Worm (Caenorhabditis elegans) whole organism, L2 larva: ENCODE data around the gene F33G12.6.

Experiments
- C34F6.9 ChIP-seq: fragments of 150-350 bp; optimal IDR thresholded peaks from 2 replicates; lab custom pipeline; 2014; ENCODE audit warnings: missing biosample characterization, missing genetic modification characterization
- Y55F3AM.14 ChIP-seq: fragments of 200-800 bp; sonication (Bioruptor generic); optimal IDR thresholded peaks from 2 replicates; lab custom pipeline; 2018; ENCODE audit warnings: mild to moderate bottlenecking, missing genetic modification characterization, missing compliant biosample characterization
- alr-1 ChIP-seq: fragments of 150-350 bp; optimal IDR thresholded peaks from 2 replicates; lab custom pipeline; 2014; ENCODE audit warnings: missing biosample characterization, missing genetic modification characterization
- aly-2 ChIP-seq: fragments of 150-350 bp; optimal IDR thresholded peaks from 2 replicates; lab custom pipeline; 2014; ENCODE audit warnings: missing biosample characterization, missing genetic modification characterization
- blmp-1 ChIP-seq: sonication (generic microtip); optimal IDR thresholded peaks from 2 replicates; lab custom pipeline; 2017; ENCODE audit warnings: missing genetic modification characterization, mild to moderate bottlenecking, missing compliant biosample characterization, antibody characterized with exemption, moderate library complexity; ENCODE audit not compliant: insufficient read depth
- ceh-16 ChIP-seq: fragments of 150-350 bp; optimal IDR thresholded peaks from 2 replicates; lab custom pipeline; 2014; ENCODE audit warnings: missing biosample characterization, missing genetic modification characterization
- ceh-82 ChIP-seq: fragments of 150-350 bp; optimal IDR thresholded peaks from 2 replicates; lab custom pipeline; 2014; ENCODE audit warnings: missing biosample characterization, missing genetic modification characterization
- elt-1 ChIP-seq: fragments of 150-350 bp; optimal IDR thresholded peaks from 2 replicates; lab custom pipeline; 2014; ENCODE audit warnings: missing biosample characterization, missing genetic modification characterization
- fos-1 ChIP-seq: fragments of 150-350 bp; optimal IDR thresholded peaks from 2 replicates; lab custom pipeline; 2014; ENCODE audit warnings: missing biosample characterization, missing genetic modification characterization
- gmeb-1 ChIP-seq: fragments of 150-350 bp; optimal IDR thresholded peaks from 2 replicates; lab custom pipeline; 2014; ENCODE audit warnings: missing biosample characterization, missing genetic modification characterization
- lin-39 ChIP-seq: fragments of 150-350 bp; optimal IDR thresholded peaks from 2 replicates; lab custom pipeline; 2014; ENCODE audit warnings: missing biosample characterization, missing genetic modification reagents, missing genetic modification characterization
- mab-5 ChIP-seq: fragments of 150-350 bp; optimal IDR thresholded peaks from 2 replicates; lab custom pipeline; 2014; ENCODE audit warnings: missing biosample characterization, missing genetic modification characterization
- nhr-10 ChIP-seq: sonication (generic microtip); optimal IDR thresholded peaks from 2 replicates; lab custom pipeline; 2017; ENCODE audit warnings: missing biosample characterization, missing genetic modification characterization
- nhr-12 ChIP-seq: fragments of 150-350 bp; optimal IDR thresholded peaks from 2 replicates; lab custom pipeline; 2014; ENCODE audit warnings: missing biosample characterization, missing genetic modification characterization
- nhr-129 ChIP-seq: fragments of 150-350 bp; optimal IDR thresholded peaks from 2 replicates; lab custom pipeline; 2014; ENCODE audit warnings: missing biosample characterization, missing genetic modification characterization
- nhr-21 ChIP-seq: fragments of 150-350 bp; optimal IDR thresholded peaks from 2 replicates; lab custom pipeline; 2014; ENCODE audit warnings: missing biosample characterization, missing genetic modification characterization
- nhr-23 ChIP-seq: fragments of 150-350 bp; optimal IDR thresholded peaks from 2 replicates; lab custom pipeline; 2014; ENCODE audit warnings: missing biosample characterization, missing genetic modification reagents, missing genetic modification characterization
- nhr-25 ChIP-seq: fragments of 150-350 bp; sonication (generic microtip); optimal IDR thresholded peaks from 3 replicates; lab custom pipeline; 2014; ENCODE audit warnings: missing biosample characterization, missing genetic modification characterization
- peb-1 ChIP-seq: fragments of 150-350 bp; optimal IDR thresholded peaks from 2 replicates; lab custom pipeline; 2014; ENCODE audit warnings: missing biosample characterization, missing genetic modification characterization
- skn-1 ChIP-seq: sonication (generic microtip); optimal IDR thresholded peaks from 2 replicates; lab custom pipeline; 2017; ENCODE audit warnings: missing biosample characterization, missing genetic modification characterization
- sma-3 ChIP-seq: sonication (generic microtip); optimal IDR thresholded peaks from 2 replicates; lab custom pipeline; 2016; ENCODE audit warnings: missing genetic modification reagents, missing genetic modification characterization, missing compliant biosample characterization
- sma-9 ChIP-seq, 2 experiments: fragments of 150-350 bp in 1 of 2; sonication (generic microtip) in 1 of 2; optimal IDR thresholded peaks; 2 replicates each; lab custom pipeline; 2014 to 2016; ENCODE audit warnings: missing genetic modification characterization in 2 of 2, mild to moderate bottlenecking in 1 of 2, missing biosample characterization in 1 of 2, missing compliant biosample characterization in 1 of 2, missing genetic modification reagents in 1 of 2, moderate library complexity in 1 of 2
- unc-55 ChIP-seq: fragments of 150-350 bp; sonication (generic microtip); optimal IDR thresholded peaks from 3 replicates; lab custom pipeline; 2014; ENCODE audit warnings: missing biosample characterization, missing genetic modification reagents, missing genetic modification characterization
- unc-62 ChIP-seq: fragments of 150-350 bp; optimal IDR thresholded peaks from 2 replicates; lab custom pipeline; 2014; ENCODE audit warnings: missing biosample characterization, missing genetic modification reagents, missing genetic modification characterization
- ztf-11 ChIP-seq: sonication (generic microtip); optimal IDR thresholded peaks from 2 replicates; lab custom pipeline; 2017; ENCODE audit warnings: missing biosample characterization, missing genetic modification characterization
- ztf-4 ChIP-seq: fragments of 150-350 bp; optimal IDR thresholded peaks from 2 replicates; lab custom pipeline; 2014; ENCODE audit warnings: missing biosample characterization, missing genetic modification characterization

Gene F33G12.6

DNA sequence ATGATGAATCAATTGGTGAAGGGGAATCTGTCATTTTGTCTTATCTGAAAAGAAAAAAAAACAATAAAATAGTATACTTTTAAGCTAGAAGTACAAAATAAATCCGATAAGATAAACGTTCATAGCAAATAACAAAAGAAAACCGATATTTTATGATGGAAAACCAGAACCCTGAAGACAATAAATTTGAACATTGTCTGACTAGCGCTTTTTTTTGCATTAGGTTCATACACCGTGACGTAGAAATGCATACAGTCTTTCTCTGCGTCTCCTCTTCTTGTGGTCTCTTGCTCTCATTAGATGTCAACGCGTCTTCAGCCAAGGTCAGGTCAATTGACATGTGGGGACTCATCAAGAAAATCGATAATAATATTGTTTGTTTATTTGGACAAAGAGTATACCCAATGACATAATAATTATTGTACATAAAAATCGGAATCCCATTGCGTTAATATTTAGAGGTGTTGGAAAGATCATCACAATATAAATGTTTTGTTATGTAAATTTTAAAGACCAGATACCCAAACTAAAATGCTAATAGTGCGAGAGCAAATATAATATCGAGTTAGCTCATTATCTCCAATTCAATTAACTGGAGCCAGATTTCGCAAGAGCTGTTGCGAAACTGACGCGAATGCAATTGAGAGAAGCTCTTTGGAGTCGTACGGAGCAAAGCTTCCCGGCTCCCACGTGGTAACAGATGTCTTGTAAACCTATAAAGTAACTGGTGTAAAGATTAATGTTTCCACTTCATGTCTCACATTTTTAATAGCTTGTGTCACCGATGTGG is 31.6 kb downstream of the F33G12.6 start, which contains the start of gene dsh-2 (continued):
- TF ChIP-seq mab-5 (tag; lab: Kevin White, UChicago) (no peak), unc-62 (GFP tag; lab: Kevin White, UChicago) (no peak), nhr-21 (tag; lab: Kevin White, UChicago) (peak; percentile 44), sma-9 (GFP tag; optimal IDR thresholded peaks at IDR 0.05; lab: Kevin White, UChicago) (peak; percentile 38), sma-9 (tag; optimal IDR thresholded peaks at IDR 0.05; lab: Kevin White, UChicago) (no peak), blmp-1 (tag; lab: Kevin White, UChicago) (no peak), nhr-12 (tag; lab: Kevin White, UChicago) (no peak), ceh-82 (tag; lab: Kevin White, UChicago) (no peak), sma-3 (peak; percentile 43), alr-1 (tag; lab: Kevin White, UChicago) (no peak), unc-55 (GFP tag; lab: Kevin White, UChicago) (peak; percentile 49), nhr-129 (tag; lab: Kevin White, UChicago) (peak; percentile 47)

DNA sequence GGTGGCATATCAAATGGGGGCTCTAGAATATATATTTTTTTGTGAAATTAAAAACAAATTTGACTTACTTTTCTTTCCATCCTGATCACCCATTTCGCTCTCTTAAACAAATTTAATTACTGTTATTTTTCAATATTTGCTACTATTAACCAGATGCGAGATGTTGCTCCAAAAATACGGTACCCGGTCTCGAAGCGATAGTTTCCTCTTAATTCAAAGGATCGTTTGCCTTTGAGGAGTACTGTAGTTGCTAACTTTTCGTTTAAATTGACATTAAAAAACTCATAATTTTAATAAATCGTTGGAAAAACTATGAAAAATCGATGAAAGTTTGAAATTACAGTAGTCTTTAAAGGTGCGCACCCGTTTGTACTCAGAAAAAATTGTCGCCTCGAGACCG is 33.6 kb downstream of the F33G12.6 start, which contains the start of gene C04G6.4:
C04G6.4 (minus strand) TSS at position 101 of the 400 bp plus-strand sequence.
- TF ChIP-seq peb-1 (tag; lab: Kevin White, UChicago) (no peak), ceh-16 (tag; lab: Kevin White, UChicago) (no peak), skn-1 (tag; lab: Kevin White, UChicago) (no peak), Y55F3AM.14 (GFP tag; lab: Kevin White, UChicago) (no peak), aly-2 (tag; lab: Kevin White, UChicago) (no peak), nhr-10 (tag; lab: Kevin White, UChicago) (no peak), ztf-11 (no peak), C34F6.9 (tag; lab: Kevin White, UChicago) (no peak), sma-9 (GFP tag; optimal IDR thresholded peaks at IDR 0.05; lab: Kevin White, UChicago) (no peak), sma-9 (tag; optimal IDR thresholded peaks at IDR 0.05; lab: Kevin White, UChicago) (no peak)

DNA sequence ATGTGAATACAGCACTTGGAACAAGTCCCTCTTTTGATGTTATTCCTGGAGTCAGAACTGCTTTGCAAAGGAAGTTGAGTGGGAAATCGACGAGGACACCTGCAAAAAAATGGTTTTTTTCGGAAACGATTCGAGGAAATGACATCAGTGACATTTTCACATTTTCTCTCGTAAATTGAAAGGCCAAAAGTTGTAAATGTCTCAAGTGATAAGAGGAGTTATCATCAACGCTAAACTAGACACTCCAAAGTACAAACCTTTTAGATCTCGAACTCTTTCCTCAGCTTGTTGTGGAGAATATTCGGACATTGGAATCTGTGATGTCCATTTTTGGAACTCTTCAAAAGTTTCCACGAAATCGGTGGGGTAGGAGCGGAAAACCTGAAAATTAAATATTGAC is 34.5 kb downstream of the F33G12.6 start:
- TF ChIP-seq fos-1 (tag; lab: Kevin White, UChicago): peak; percentile 31
- no peak for TF ChIP-seq ztf-4
- TF ChIP-seq, all 48 proteins: peak for 1

- peak; percentile 45 for TF ChIP-seq fos-1 (tag; lab: Kevin White, UChicago)
- no peak for TF ChIP-seq lin-39
- no peak for TF ChIP-seq nhr-21 (tag; lab: Kevin White, UChicago)
Measured at ce11 chrII:5085450-5085849, 35.7 kb downstream of the F33G12.6 start, which contains the start of gene txt-9. txt-9 (plus strand) TSS chrII:5085785.

DNA sequence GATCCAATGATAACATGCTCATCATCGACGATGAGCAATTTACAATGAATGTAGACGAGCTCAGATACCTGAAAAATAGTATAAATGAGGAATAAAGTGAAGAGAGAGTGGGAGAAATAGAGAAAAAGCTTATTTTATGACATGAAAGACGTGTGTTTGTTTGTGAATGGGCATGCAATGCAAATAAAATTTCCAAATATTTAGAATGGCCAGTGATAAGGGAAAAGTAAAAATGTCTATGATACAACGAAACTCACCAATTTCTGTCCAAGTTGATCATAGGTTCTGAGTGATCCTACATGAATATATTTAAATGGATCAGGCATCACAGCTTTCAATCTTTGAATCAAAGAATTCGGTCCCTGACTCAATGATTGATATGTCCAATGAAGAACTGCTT is 36.4 kb downstream of the F33G12.6 start:
- no peak for TF ChIP-seq nhr-12 (tag; lab: Kevin White, UChicago)
- TF ChIP-seq peb-1 (tag; lab: Kevin White, UChicago): no peak
- no peak for TF ChIP-seq nhr-25 (tag; lab: Kevin White, UChicago)
- peak; percentile 46 for TF ChIP-seq fos-1 (tag; lab: Kevin White, UChicago)
- no peak for TF ChIP-seq elt-1 (tag; lab: Kevin White, UChicago)
- no peak for TF ChIP-seq gmeb-1 (tag; lab: Kevin White, UChicago)
- TF ChIP-seq skn-1 (tag; lab: Kevin White, UChicago): no peak
- no peak for TF ChIP-seq mab-5 (tag; lab: Kevin White, UChicago)

- TF ChIP-seq nhr-23 (tag; lab: Kevin White, UChicago): no peak
- no peak for TF ChIP-seq nhr-25 (tag; lab: Kevin White, UChicago)
- no peak for TF ChIP-seq ceh-16 (tag; lab: Kevin White, UChicago)
- no peak for TF ChIP-seq unc-62 (GFP tag; lab: Kevin White, UChicago)
Measured at ce11 chrII:5091640-5092243, 42.0 kb downstream of the F33G12.6 start, which contains the start of gene pld-1. pld-1 (minus strand) TSS chrII:5091690.
